Fruit fly (Drosophila melanogaster): ENCODE data around the gene CG10171.

CG10171 gene

DNA sequence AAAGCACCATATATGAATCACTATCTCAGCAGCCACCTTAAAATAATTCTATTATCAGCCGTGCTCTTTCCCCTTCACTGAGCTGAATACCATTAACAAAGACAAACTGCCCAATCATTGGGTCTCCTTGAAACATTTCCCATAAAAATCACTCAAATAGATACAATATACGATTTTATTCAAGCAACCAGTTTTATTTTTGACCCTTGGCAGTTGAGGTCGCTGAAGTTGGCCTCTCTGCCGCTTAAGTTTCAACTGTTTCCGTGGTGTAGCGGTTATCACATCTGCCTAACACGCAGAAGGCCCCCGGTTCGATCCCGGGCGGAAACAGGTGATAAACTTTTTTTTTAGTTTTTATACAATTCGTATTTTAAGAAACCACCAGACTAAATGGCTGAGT lies 45.1 kb upstream of the CG10171 start (continued):
- TF ChIP-seq D (optimal IDR thresholded peaks at IDR 0.05) (no peak), D (GFP tag; optimal IDR thresholded peaks at IDR 0.05) (no peak), CG6791 (GFP tag; IDR thresholded peaks at IDR 0.05; ENCODE audit: partially characterized antibody) (peak; percentile 87), slbo (GFP tag; IDR thresholded peaks at IDR 0.05) (no peak), zfh1 (GFP tag; IDR thresholded peaks at IDR 0.05) (no peak), Abd-B (GFP tag; optimal IDR thresholded peaks at IDR 0.05) (no peak), CG10321 (GFP tag; IDR thresholded peaks at IDR 0.05) (no peak), zen2 (GFP tag; IDR thresholded peaks at IDR 0.05; ENCODE audit: partially characterized antibody) (no peak; the same call in 2 of the 3 replicates), ato (GFP tag; IDR thresholded peaks at IDR 0.05; ENCODE audit: partially characterized antibody) (peak; percentile 53), CG5245 (GFP tag; optimal IDR thresholded peaks at IDR 0.05) (no peak), CG17328 (GFP tag; IDR thresholded peaks at IDR 0.05) (no peak), Stat92E (GFP tag; optimal IDR thresholded peaks at IDR 0.05) (peak in 1 of 3 experiments; percentile 38), CG34224 (GFP tag; IDR thresholded peaks at IDR 0.05; ENCODE audit: partially characterized antibody) (peak; percentile 46; the same call in 2 of the 3 replicates), Dll (GFP tag; IDR thresholded peaks at IDR 0.05; ENCODE audit: partially characterized antibody) (peak; percentile 19; the same call in 1 of the 4 replicates), CG11560 (tag; IDR thresholded peaks at IDR 0.05) (no peak), en (GFP tag; optimal IDR thresholded peaks at IDR 0.05) (no peak), mirr (GFP tag; optimal IDR thresholded peaks at IDR 0.05) (peak; percentile 42), CG14710 (tag; optimal IDR thresholded peaks at IDR 0.05) (no peak), Sry-β (GFP tag; optimal IDR thresholded peaks at IDR 0.05) (no peak), mld (GFP tag; IDR thresholded peaks at IDR 0.05; ENCODE audit: partially characterized antibody) (peak; percentile 68; the same call in 2 of the 3 replicates), chinmo (GFP tag; IDR thresholded peaks at IDR 0.05; ENCODE audit: partially characterized antibody) (peak; percentile 48; the same call in 1 of the 4 replicates), scrt (GFP tag; optimal IDR thresholded peaks at IDR 0.05) (no peak), CG13775 (GFP tag; optimal IDR thresholded peaks at IDR 0.05) (no peak), NC2α (GFP tag; optimal IDR thresholded peaks at IDR 0.05) (no peak), Mrtf (GFP tag; IDR thresholded peaks at IDR 0.05) (no peak), CG2199 (GFP tag; IDR thresholded peaks at IDR 0.05) (0 out of 3 replicates have a peak, but pooled peaks have one; percentile 10), gcm2 (GFP tag; optimal IDR thresholded peaks at IDR 0.05) (no peak), dmrt11E (tag; optimal IDR thresholded peaks at IDR 0.05) (no peak), NFAT (GFP tag; IDR thresholded peaks at IDR 0.05) (no peak), Doc3 (GFP tag; IDR thresholded peaks at IDR 0.05; ENCODE audit: partially characterized antibody) (0 out of 3 replicates have a peak, but pooled peaks have one; percentile 11), Scr (GFP tag; IDR thresholded peaks at IDR 0.05; ENCODE audit: partially characterized antibody) (0 out of 2 replicates have a peak, but pooled peaks have one; percentile 9), CG12391 (tag; optimal IDR thresholded peaks at IDR 0.05) (no peak), ham (GFP tag; IDR thresholded peaks at IDR 0.05) (no peak), CG42726 (GFP tag; IDR thresholded peaks at IDR 0.05; ENCODE audit: partially characterized antibody) (peak; percentile 66), Asciz (GFP tag; optimal IDR thresholded peaks at IDR 0.05) (no peak), knrl (GFP tag; IDR thresholded peaks at IDR 0.05; ENCODE audit: partially characterized antibody) (peak; percentile 19; the same call in 2 of the 3 replicates), CG9437 (GFP tag; optimal IDR thresholded peaks at IDR 0.05) (no peak), GATAe (GFP tag; conservative IDR thresholded peaks at IDR 0.05) (no peak), luna (GFP tag; optimal IDR thresholded peaks at IDR 0.05) (no peak), CoRest (tag; optimal IDR thresholded peaks at IDR 0.05) (no peak), usp (GFP tag; optimal IDR thresholded peaks at IDR 0.05) (no peak), maf-S (GFP tag; optimal IDR thresholded peaks at IDR 0.05) (no peak), nerfin-2 (GFP tag; IDR thresholded peaks at IDR 0.05; ENCODE audit: partially characterized antibody) (peak; percentile 55; the same call in 1 of the 2 replicates), phol (tag; optimal IDR thresholded peaks at IDR 0.05) (no peak), sna (GFP tag; IDR thresholded peaks at IDR 0.05; ENCODE audit: partially characterized antibody) (no peak), gcm (GFP tag; optimal IDR thresholded peaks at IDR 0.05) (peak; percentile 8), Mad (GFP tag; optimal IDR thresholded peaks at IDR 0.05) (no peak), tll (GFP tag; optimal IDR thresholded peaks at IDR 0.05) (no peak)

All from whole organism, embryonic.